Fruit fly (Drosophila melanogaster) whole organism, embryonic: ENCODE data around the gene barc.

Experiments used
- Atf-2 ChIP-seq: fragments of 200-800 bp; sonication (Bioruptor generic); optimal IDR thresholded peaks from 2 replicates; lab custom pipeline; 2016; ENCODE audit warnings: missing biosample characterization, missing genetic modification characterization
- Awh ChIP-seq: fragments of 200-800 bp; sonication (Bioruptor generic); IDR thresholded peaks from 2 replicates; pipeline ENCODE4, ENCODE4 v1.3.6; 2022; ENCODE audit warnings: missing biosample characterization, missing genetic modification characterization
- BEAF-32 ChIP-seq: fragments of 200-800 bp; sonication (Bioruptor generic); optimal IDR thresholded peaks from 3 replicates; lab custom pipeline; 2017; ENCODE audit warnings: missing biosample characterization, missing genetic modification characterization, mild to moderate bottlenecking, moderate library complexity, missing genetic modification reagents
- Bdp1 ChIP-seq: fragments of 200-800 bp; sonication (Bioruptor generic); optimal IDR thresholded peaks from 3 replicates; lab custom pipeline; 2016; ENCODE audit warnings: missing biosample characterization, missing genetic modification characterization
- CG11247 ChIP-seq: fragments of 200-800 bp; sonication (Bioruptor generic); IDR thresholded peaks from 2 replicates; pipeline ENCODE4 v1.3.6; 2022; ENCODE audit warnings: missing biosample characterization, missing genetic modification characterization
- CG14710 ChIP-seq: fragments of 200-800 bp; sonication (Bioruptor generic); optimal IDR thresholded peaks from 3 replicates; lab custom pipeline; 2019; ENCODE audit warnings: missing biosample characterization, mild to moderate bottlenecking, missing genetic modification characterization, moderate library complexity
- CG15011 ChIP-seq: fragments of 200-800 bp; sonication (Bioruptor generic); optimal IDR thresholded peaks from 3 replicates; lab custom pipeline; 2018; ENCODE audit warnings: missing biosample characterization, mild to moderate bottlenecking, missing genetic modification characterization
- CG17802 ChIP-seq: fragments of 200-800 bp; sonication (Bioruptor generic); optimal IDR thresholded peaks from 2 replicates; lab custom pipeline; 2018; ENCODE audit warnings: missing biosample characterization, mild to moderate bottlenecking, missing genetic modification characterization, moderate library complexity
- CG18011 ChIP-seq: fragments of 200-800 bp; sonication (Bioruptor generic); optimal IDR thresholded peaks from 2 replicates; lab custom pipeline; 2017; ENCODE audit warnings: missing biosample characterization, missing genetic modification characterization, mild to moderate bottlenecking, moderate library complexity, missing genotype
- CG18764 ChIP-seq: fragments of 200-800 bp; sonication (Bioruptor generic); optimal IDR thresholded peaks from 3 replicates; lab custom pipeline; 2016; ENCODE audit warnings: missing biosample characterization, missing genetic modification characterization
- CG33557 ChIP-seq: fragments of 200-800 bp; sonication (Bioruptor generic); optimal IDR thresholded peaks from 2 replicates; lab custom pipeline; 2019; ENCODE audit warnings: missing biosample characterization, mild to moderate bottlenecking, missing genetic modification characterization, moderate library complexity
- CG3407 ChIP-seq: fragments of 200-800 bp; sonication (Bioruptor generic); optimal IDR thresholded peaks from 2 replicates; lab custom pipeline; 2018; ENCODE audit warnings: missing biosample characterization, mild to moderate bottlenecking, missing genetic modification characterization
- CG4617 ChIP-seq: fragments of 200-800 bp; sonication (Bioruptor generic); optimal IDR thresholded peaks from 3 replicates; lab custom pipeline; 2016; ENCODE audit warnings: missing biosample characterization, missing genetic modification characterization, borderline replicate concordance
- CG4854 ChIP-seq: fragments of 200-800 bp; sonication (Bioruptor generic); optimal IDR thresholded peaks from 2 replicates; lab custom pipeline; 2016; ENCODE audit warnings: missing biosample characterization, missing genetic modification characterization, inconsistent platforms
- CG7987 ChIP-seq: fragments of 200-800 bp; sonication (Bioruptor generic); optimal IDR thresholded peaks from 2 replicates; lab custom pipeline; 2018; ENCODE audit warnings: missing biosample characterization, mild to moderate bottlenecking, missing genetic modification characterization, moderate library complexity
- Chrac-16 ChIP-seq: fragments of 200-800 bp; sonication (Bioruptor generic); optimal IDR thresholded peaks from 3 replicates; lab custom pipeline; 2016; ENCODE audit warnings: missing biosample characterization, missing genetic modification characterization
- H15 ChIP-seq: fragments of 200-800 bp; sonication (Bioruptor generic); IDR thresholded peaks from 3 replicates; pipeline ENCODE4 v1.3.6; 2022; ENCODE audit warnings: missing biosample characterization, missing genetic modification characterization
- Hsf ChIP-seq: fragments of 200-800 bp; sonication (Bioruptor generic); optimal IDR thresholded peaks from 3 replicates; lab custom pipeline; 2016; ENCODE audit warnings: missing biosample characterization, missing genetic modification characterization
- Lhr ChIP-seq: fragments of 200-800 bp; sonication (Bioruptor generic); optimal IDR thresholded peaks from 3 replicates; lab custom pipeline; 2017; ENCODE audit warnings: mild to moderate bottlenecking, missing biosample characterization, missing genetic modification reagents, missing genetic modification characterization
- Ptx1 ChIP-seq: fragments of 200-800 bp; sonication (Bioruptor generic); IDR thresholded peaks from 2 replicates; pipeline ENCODE4 v1.3.6; 2022; ENCODE audit warnings: missing biosample characterization, missing genetic modification characterization
- Vsx1 ChIP-seq: fragments of 200-800 bp; sonication (Bioruptor generic); optimal IDR thresholded peaks from 2 replicates; lab custom pipeline; 2017; ENCODE audit warnings: missing biosample characterization, mild to moderate bottlenecking, missing genetic modification characterization, missing genetic modification reagents
- Xrp1 ChIP-seq: fragments of 200-800 bp; sonication (Bioruptor generic); IDR thresholded peaks from 2 replicates; pipeline ENCODE4 v1.3.6; 2022; ENCODE audit warnings: missing biosample characterization, missing genetic modification characterization
- chinmo ChIP-seq: fragments of 200-800 bp; sonication (Bioruptor generic); IDR thresholded peaks from 4 replicates; pipeline ENCODE4 v1.3.6; 2022; ENCODE audit warnings: missing biosample characterization, missing genetic modification characterization; ENCODE audit not compliant: partially characterized antibody
- cwo ChIP-seq: fragments of 200-800 bp; sonication (Bioruptor generic); optimal IDR thresholded peaks from 3 replicates; lab custom pipeline; 2017; ENCODE audit warnings: missing biosample characterization, missing genetic modification characterization, mild to moderate bottlenecking, moderate library complexity, missing genetic modification reagents
- dm ChIP-seq: fragments of 200-800 bp; sonication (Bioruptor generic); optimal IDR thresholded peaks from 3 replicates; lab custom pipeline; 2016; ENCODE audit warnings: missing biosample characterization, missing genetic modification characterization
- fd102C ChIP-seq: fragments of 200-800 bp; sonication (Bioruptor generic); optimal IDR thresholded peaks from 2 replicates; lab custom pipeline; 2018; ENCODE audit warnings: missing biosample characterization, mild to moderate bottlenecking, missing genetic modification characterization, moderate library complexity
- inv ChIP-seq: fragments of 200-800 bp; sonication (Bioruptor generic); IDR thresholded peaks from 2 replicates; pipeline ENCODE4 v1.3.6; 2022; ENCODE audit warnings: missing biosample characterization, missing genetic modification characterization; ENCODE audit not compliant: partially characterized antibody
- jing ChIP-seq: fragments of 200-800 bp; sonication (Bioruptor generic); optimal IDR thresholded peaks from 2 replicates; lab custom pipeline; 2018; ENCODE audit warnings: missing biosample characterization, mild to moderate bottlenecking, missing genetic modification characterization
- jumu ChIP-seq: fragments of 200-800 bp; sonication (Bioruptor generic); optimal IDR thresholded peaks from 3 replicates; lab custom pipeline; 2016; ENCODE audit warnings: missing biosample characterization, missing genetic modification characterization
- lbe ChIP-seq: fragments of 200-800 bp; sonication (Bioruptor generic); optimal IDR thresholded peaks from 2 replicates; lab custom pipeline; 2016; ENCODE audit warnings: missing biosample characterization, mild to moderate bottlenecking, missing genetic modification characterization
- lov ChIP-seq, 2 experiments: fragments of 200-800 bp in 1 of 2; fragments of >200 bp in 1 of 2; sonication (Bioruptor generic) in 1 of 2; IDR thresholded peaks in 1 of 2; optimal IDR thresholded peaks in 1 of 2; 2 replicates in 1 of 2; 3 replicates in 1 of 2; pipeline versions ENCODE4 v1.3.6 to Lab custom; 2017 to 2022; ENCODE audit warnings: missing biosample characterization in 1 of 2, missing genetic modification characterization in 1 of 2
- luna ChIP-seq: fragments of 200-800 bp; sonication (Bioruptor generic); optimal IDR thresholded peaks from 2 replicates; lab custom pipeline; 2016; ENCODE audit warnings: missing biosample characterization, missing genetic modification characterization
- mirr ChIP-seq: fragments of 200-800 bp; sonication (Bioruptor generic); optimal IDR thresholded peaks from 3 replicates; lab custom pipeline; 2018; ENCODE audit warnings: missing biosample characterization, mild to moderate bottlenecking, missing genetic modification characterization
- nerfin-2 ChIP-seq: fragments of 200-800 bp; sonication (Bioruptor generic); IDR thresholded peaks from 2 replicates; pipeline ENCODE4 v1.3.6; 2022; ENCODE audit warnings: missing biosample characterization, missing genetic modification characterization; ENCODE audit not compliant: partially characterized antibody
- nom ChIP-seq: fragments of 200-800 bp; sonication (Bioruptor generic); optimal IDR thresholded peaks from 2 replicates; lab custom pipeline; 2017; ENCODE audit warnings: missing biosample characterization, missing genetic modification characterization, mild to moderate bottlenecking, moderate library complexity, missing genetic modification reagents
- onecut ChIP-seq: fragments of 200-800 bp; sonication (Bioruptor generic); IDR thresholded peaks from 2 replicates; pipeline ENCODE4 v1.3.6; 2022; ENCODE audit warnings: missing biosample characterization, missing genetic modification characterization
- pfk ChIP-seq: fragments of 200-800 bp; sonication (Bioruptor generic); optimal IDR thresholded peaks from 2 replicates; lab custom pipeline; 2018; ENCODE audit warnings: missing biosample characterization, mild to moderate bottlenecking, missing genetic modification characterization, moderate library complexity
- pho ChIP-seq: fragments of 200-800 bp; sonication (Bioruptor generic); optimal IDR thresholded peaks from 2 replicates; lab custom pipeline; 2016; ENCODE audit warnings: missing biosample characterization, missing genetic modification characterization
- pros ChIP-seq: fragments of 200-800 bp; sonication (Bioruptor generic); optimal IDR thresholded peaks from 3 replicates; lab custom pipeline; 2019; ENCODE audit warnings: missing biosample characterization, mild to moderate bottlenecking, missing genetic modification characterization, moderate library complexity
- repo ChIP-seq: fragments of 200-800 bp; sonication (Bioruptor generic); optimal IDR thresholded peaks from 2 replicates; lab custom pipeline; 2016; ENCODE audit warnings: missing biosample characterization, missing genetic modification characterization
- sens-2 ChIP-seq: fragments of 200-800 bp; sonication (Bioruptor generic); IDR thresholded peaks from 2 replicates; pipeline ENCODE4 v1.3.6; 2022; ENCODE audit warnings: missing biosample characterization, missing genetic modification characterization
- so ChIP-seq: fragments of 200-800 bp; sonication (Bioruptor generic); IDR thresholded peaks from 3 replicates; pipeline ENCODE4 v1.3.6; 2022; ENCODE audit warnings: missing biosample characterization, missing genetic modification characterization
- sob ChIP-seq: fragments of 200-800 bp; sonication (Bioruptor generic); IDR thresholded peaks from 2 replicates; pipeline ENCODE4 v1.3.6; 2022; ENCODE audit warnings: missing biosample characterization, missing genetic modification characterization
- sr ChIP-seq: fragments of 200-800 bp; sonication (Bioruptor generic); IDR thresholded peaks from 3 replicates; pipeline ENCODE4 v1.3.6; 2022; ENCODE audit warnings: missing biosample characterization, missing genetic modification characterization
- sug ChIP-seq: fragments of 200-800 bp; optimal IDR thresholded peaks from 2 replicates; lab custom pipeline; 2019; ENCODE audit warnings: missing biosample characterization, mild to moderate bottlenecking, missing genetic modification characterization, moderate library complexity
- tio ChIP-seq: fragments of 200-800 bp; sonication (Bioruptor generic); optimal IDR thresholded peaks from 2 replicates; lab custom pipeline; 2017; ENCODE audit warnings: missing biosample characterization, missing genetic modification characterization, inconsistent platforms
- trem ChIP-seq: fragments of 200-800 bp; optimal IDR thresholded peaks from 3 replicates; lab custom pipeline; 2019; ENCODE audit warnings: missing biosample characterization, mild to moderate bottlenecking, missing genetic modification characterization, moderate library complexity
- tx ChIP-seq: fragments of 200-800 bp; sonication (Bioruptor generic); optimal IDR thresholded peaks from 2 replicates; lab custom pipeline; 2016; ENCODE audit warnings: missing biosample characterization, missing genetic modification characterization
- z ChIP-seq: fragments of 200-800 bp; sonication (Bioruptor generic); IDR thresholded peaks from 3 replicates; pipeline ENCODE4 v1.3.6; 2022; ENCODE audit warnings: missing biosample characterization, missing genetic modification characterization
- zen2 ChIP-seq: fragments of 200-800 bp; sonication (Bioruptor generic); IDR thresholded peaks from 3 replicates; pipeline ENCODE4 v1.3.6; 2022; ENCODE audit warnings: missing biosample characterization, missing genetic modification characterization; ENCODE audit not compliant: partially characterized antibody

barc gene

DNA sequence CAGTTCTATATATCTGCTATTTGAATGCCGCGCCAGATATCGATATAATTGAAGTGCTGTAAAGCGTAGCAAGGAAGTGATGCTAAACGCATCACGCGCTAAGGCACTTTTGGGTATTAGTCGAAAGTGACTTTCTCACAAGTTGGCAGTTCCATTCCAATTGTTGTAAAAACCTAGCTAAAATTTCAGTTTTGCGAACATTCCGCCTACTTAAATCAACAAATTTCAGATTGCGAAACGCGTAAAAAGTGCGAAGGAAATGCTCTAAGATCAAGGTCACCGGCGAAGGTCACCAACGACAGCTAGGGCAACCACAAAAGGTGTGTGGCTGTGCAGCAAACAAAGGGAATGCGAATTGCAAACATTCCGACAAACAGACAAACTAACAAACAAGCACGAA, 12.8 kb upstream of the barc start, which contains the start of gene Syx7 (continued):
- TF ChIP-seq BEAF-32, result peak; percentile 78
- peak; percentile 99 for TF ChIP-seq trem (tag; lab: Kevin White, UChicago)
- TF ChIP-seq mirr (GFP tag; lab: Kevin White, UChicago), result no peak
- TF ChIP-seq CG33557 (GFP tag; lab: Kevin White, UChicago), result no peak
- no peak for TF ChIP-seq zen2 (GFP tag; lab: Robert Waterston, UW)
- TF ChIP-seq Ptx1 (GFP tag; lab: Robert Waterston, UW), result no peak
- peak; percentile 25 for TF ChIP-seq Hsf (GFP tag; lab: Kevin White, UChicago)
- TF ChIP-seq Awh, result no peak
- no peak for TF ChIP-seq Vsx1 (GFP tag; lab: Kevin White, UChicago)
- peak; percentile 32; the same call in 1 of the 2 replicates for TF ChIP-seq Xrp1 (GFP tag; lab: Robert Waterston, UW)
- TF ChIP-seq pros (GFP tag; lab: Kevin White, UChicago), result no peak
- TF ChIP-seq onecut, result no peak
- TF ChIP-seq CG3407 (GFP tag; lab: Kevin White, UChicago), result no peak
- no peak for TF ChIP-seq jumu
- TF ChIP-seq CG15011 (GFP tag; lab: Kevin White, UChicago), result no peak
- TF ChIP-seq H15 (GFP tag; lab: Robert Waterston, UW), result no peak
- TF ChIP-seq z, result no peak
- no peak for TF ChIP-seq Bdp1 (GFP tag; lab: Kevin White, UChicago)
- TF ChIP-seq jing (GFP tag; lab: Kevin White, UChicago), result no peak
- TF ChIP-seq sr (GFP tag; lab: Robert Waterston, UW), result no peak
- no peak for TF ChIP-seq CG18011 (GFP tag; lab: Kevin White, UChicago)
- no peak for TF ChIP-seq nerfin-2 (GFP tag; lab: Robert Waterston, UW)
- peak; percentile 44 for TF ChIP-seq Lhr
- TF ChIP-seq inv (GFP tag; lab: Robert Waterston, UW), result no peak; the same call in 1 of the 2 replicates
- no peak for TF ChIP-seq sens-2 (GFP tag; lab: Robert Waterston, UW)
- TF ChIP-seq dm, result peak; percentile 22
- TF ChIP-seq pho (GFP tag; lab: Kevin White, UChicago), result peak; percentile 3
- peak; percentile 1 for TF ChIP-seq Atf-2
- no peak for TF ChIP-seq tio (GFP tag; lab: Kevin White, UChicago)
- peak; percentile 15 for TF ChIP-seq CG4854 (GFP tag; lab: Kevin White, UChicago)
- TF ChIP-seq so (GFP tag; lab: Robert Waterston, UW), result no peak
- TF ChIP-seq fd102C, result no peak
- no peak for TF ChIP-seq luna
- TF ChIP-seq CG18764 (GFP tag; lab: Kevin White, UChicago), result no peak
- no peak for TF ChIP-seq nom (GFP tag; lab: Kevin White, UChicago)
- peak; percentile 96 for TF ChIP-seq CG4617 (GFP tag; lab: Kevin White, UChicago)
- TF ChIP-seq CG11247, result no peak
- no peak for TF ChIP-seq CG7987 (GFP tag; lab: Kevin White, UChicago)
- TF ChIP-seq pfk (GFP tag; lab: Kevin White, UChicago), result no peak
- TF ChIP-seq cwo, result no peak
- TF ChIP-seq sob (GFP tag; lab: Robert Waterston, UW), result peak; percentile 76
- no peak for TF ChIP-seq lov (optimal IDR thresholded peaks at IDR 0.05; lab: Kevin White, UChicago)
- TF ChIP-seq lov (GFP tag; IDR thresholded peaks at IDR 0.05; lab: Robert Waterston, UW), result no peak
- TF ChIP-seq CG17802, result no peak
- TF ChIP-seq Chrac-16, result peak; percentile 33
- TF ChIP-seq repo (GFP tag; lab: Kevin White, UChicago), result no peak
- no peak for TF ChIP-seq sug
- peak; percentile 52 for TF ChIP-seq CG14710 (tag; lab: Kevin White, UChicago)
- TF ChIP-seq tx (GFP tag; lab: Kevin White, UChicago), result no peak
- TF ChIP-seq lbe (GFP tag; lab: Kevin White, UChicago), result peak; percentile 38
- 0 out of 4 replicates have a peak, but pooled peaks have one; percentile 12 for TF ChIP-seq chinmo (GFP tag; lab: Robert Waterston, UW)
